Worm (Caenorhabditis elegans) whole organism, young adult: ENCODE data around the gene C25A8.5.

ENCODE experiments used
- C06A6.2 ChIP-seq: fragments of 200-800 bp; sonication (Bioruptor generic); conservative IDR thresholded peaks from 2 replicates; pipeline ENCODE4 v1.3.6; 2022; ENCODE audit warnings: missing genetic modification characterization, missing compliant biosample characterization
- F22D6.2 ChIP-seq: sonication (generic microtip); optimal IDR thresholded peaks from 2 replicates; lab custom pipeline; 2016; ENCODE audit warnings: mild to moderate bottlenecking, missing genetic modification characterization, missing compliant biosample characterization
- F57C9.4 ChIP-seq: sonication (generic microtip); optimal IDR thresholded peaks from 2 replicates; lab custom pipeline; 2017; ENCODE audit warnings: mild to moderate bottlenecking, missing genetic modification characterization, missing compliant biosample characterization
- K11D2.4 ChIP-seq: fragments of 200-800 bp; sonication (Bioruptor generic); IDR thresholded peaks from 2 replicates; pipeline ENCODE4 v1.3.6; 2022; ENCODE audit warnings: missing genetic modification reagents, missing genetic modification characterization, missing compliant biosample characterization
- T26A5.8 ChIP-seq: sonication (generic microtip); optimal IDR thresholded peaks from 2 replicates; lab custom pipeline; 2016; ENCODE audit warnings: missing genetic modification characterization, missing compliant biosample characterization
- Y53F4B.3 ChIP-seq: fragments of 200-800 bp; sonication (Bioruptor generic); IDR thresholded peaks from 2 replicates; pipeline ENCODE4 v1.3.6; 2022; ENCODE audit warnings: missing genetic modification reagents, missing genetic modification characterization, missing compliant biosample characterization
- Y95B8A.8 ChIP-seq: fragments of 200-800 bp; sonication (Bioruptor generic); IDR thresholded peaks from 2 replicates; pipeline ENCODE4 v1.3.6; 2022; ENCODE audit warnings: missing genetic modification reagents, missing genetic modification characterization, missing compliant biosample characterization
- akir-1 ChIP-seq: fragments of 200-800 bp; sonication (Bioruptor generic); optimal IDR thresholded peaks from 2 replicates; lab custom pipeline; 2018; ENCODE audit warnings: mild to moderate bottlenecking, missing genetic modification characterization, moderate library complexity, missing compliant biosample characterization
- ama-1 ChIP-seq, 3 experiments: fragments of 150-350 bp in 1 of 3; sonication (generic microtip) in 2 of 3; optimal IDR thresholded peaks; 2 replicates each; lab custom pipeline; 2014 to 2018; ENCODE audit warnings: missing biosample characterization in 2 of 3, missing genetic modification characterization in 2 of 3, missing genetic modification reagents in 2 of 3
- aptf-3 ChIP-seq: fragments of 200-800 bp; sonication (Bioruptor generic); IDR thresholded peaks from 2 replicates; pipeline ENCODE4 v1.3.6; 2022; ENCODE audit warnings: missing genetic modification characterization, missing compliant biosample characterization
- athp-1 ChIP-seq: sonication (generic microtip); optimal IDR thresholded peaks from 2 replicates; lab custom pipeline; 2017; ENCODE audit warnings: mild to moderate bottlenecking, missing genetic modification characterization, missing compliant biosample characterization
- attf-3 ChIP-seq: fragments of 200-800 bp; sonication (Bioruptor generic); conservative IDR thresholded peaks from 2 replicates; pipeline ENCODE4 v1.3.6; 2022; ENCODE audit warnings: missing genetic modification reagents, missing genetic modification characterization, missing compliant biosample characterization
- bed-2 ChIP-seq: fragments of 200-800 bp; sonication (Bioruptor generic); IDR thresholded peaks from 2 replicates; pipeline ENCODE4 v1.3.6; 2022; ENCODE audit warnings: missing genetic modification reagents, missing genetic modification characterization, missing compliant biosample characterization
- dox-1 ChIP-seq: fragments of 200-800 bp; sonication (Bioruptor generic); IDR thresholded peaks from 2 replicates; pipeline ENCODE4 v1.3.6; 2022; ENCODE audit warnings: missing genetic modification reagents, missing genetic modification characterization, missing compliant biosample characterization
- efl-1 ChIP-seq: fragments of 150-350 bp; optimal IDR thresholded peaks from 2 replicates; lab custom pipeline; 2014; ENCODE audit warnings: missing biosample characterization, missing genetic modification reagents, missing genetic modification characterization
- egl-18 ChIP-seq: fragments of 200-800 bp; sonication (Bioruptor generic); IDR thresholded peaks from 2 replicates; pipeline ENCODE4 v1.3.6; 2022; ENCODE audit warnings: missing genetic modification reagents, missing genetic modification characterization, missing compliant biosample characterization
- ekl-4 ChIP-seq: fragments of 200-800 bp; sonication (Bioruptor generic); IDR thresholded peaks from 2 replicates; pipeline ENCODE4 v1.3.6; 2022; ENCODE audit warnings: missing genetic modification reagents, missing genetic modification characterization, missing compliant biosample characterization
- hlh-26 ChIP-seq: fragments of 200-800 bp; sonication (Bioruptor generic); conservative IDR thresholded peaks from 2 replicates; pipeline ENCODE4 v1.3.6; 2022; ENCODE audit warnings: missing genetic modification reagents, missing genetic modification characterization, missing compliant biosample characterization
- hmg-1.2 ChIP-seq: fragments of 200-800 bp; sonication (Bioruptor generic); IDR thresholded peaks from 2 replicates; pipeline ENCODE4 v1.3.6; 2022; ENCODE audit warnings: missing genetic modification reagents, missing genetic modification characterization, missing compliant biosample characterization
- hmg-20 ChIP-seq: fragments of 200-800 bp; sonication (Bioruptor generic); IDR thresholded peaks from 2 replicates; pipeline ENCODE4 v1.3.6; 2022; ENCODE audit warnings: missing genetic modification reagents, missing genetic modification characterization, missing compliant biosample characterization
- let-607 ChIP-seq, 2 experiments: fragments of 200-800 bp in 1 of 2; sonication (Bioruptor generic) in 1 of 2; sonication (generic microtip) in 1 of 2; optimal IDR thresholded peaks; 2 replicates each; lab custom pipeline; 2016 to 2018; ENCODE audit warnings: mild to moderate bottlenecking in 2 of 2, missing compliant biosample characterization in 2 of 2, missing genetic modification characterization in 2 of 2, moderate library complexity in 2 of 2, missing genotype in 1 of 2
- lin-26 ChIP-seq: fragments of 200-800 bp; sonication (Bioruptor generic); IDR thresholded peaks from 2 replicates; pipeline ENCODE4 v1.3.6; 2022; ENCODE audit warnings: missing genetic modification reagents, missing genetic modification characterization, missing compliant biosample characterization
- lin-54 ChIP-seq: fragments of 200-800 bp; sonication (Bioruptor generic); optimal IDR thresholded peaks from 2 replicates; lab custom pipeline; 2018; ENCODE audit warnings: mild to moderate bottlenecking, missing genetic modification characterization, missing compliant biosample characterization
- mcd-1 ChIP-seq: fragments of 200-800 bp; sonication (Bioruptor generic); IDR thresholded peaks from 2 replicates; pipeline ENCODE4 v1.3.6; 2022; ENCODE audit warnings: missing genetic modification reagents, missing genetic modification characterization, missing compliant biosample characterization
- mxl-1 ChIP-seq: sonication (generic microtip); optimal IDR thresholded peaks from 2 replicates; lab custom pipeline; 2016; ENCODE audit warnings: missing genetic modification characterization, missing compliant biosample characterization
- nfya-1 ChIP-seq: sonication (generic microtip); optimal IDR thresholded peaks from 2 replicates; lab custom pipeline; 2017; ENCODE audit warnings: antibody characterized with exemption, missing compliant biosample characterization, missing genetic modification characterization, borderline replicate concordance; ENCODE audit not compliant: insufficient read depth
- nfyb-1 ChIP-seq: fragments of 200-800 bp; sonication (Bioruptor generic); IDR thresholded peaks from 2 replicates; pipeline ENCODE4 v1.3.6; 2022; ENCODE audit warnings: missing genetic modification reagents, missing genetic modification characterization, missing compliant biosample characterization
- nhr-27 ChIP-seq: fragments of 200-800 bp; sonication (Bioruptor generic); optimal IDR thresholded peaks from 2 replicates; lab custom pipeline; 2018; ENCODE audit warnings: mild to moderate bottlenecking, missing genetic modification characterization, moderate library complexity, missing compliant biosample characterization
- rcor-1 ChIP-seq: fragments of 200-800 bp; sonication (Bioruptor generic); IDR thresholded peaks from 2 replicates; pipeline ENCODE4 v1.3.6; 2022; ENCODE audit warnings: missing genetic modification reagents, missing genetic modification characterization, missing compliant biosample characterization
- snpc-1.3 ChIP-seq: sonication (generic microtip); optimal IDR thresholded peaks from 2 replicates; lab custom pipeline; 2017; ENCODE audit warnings: missing genetic modification characterization, mild to moderate bottlenecking, missing compliant biosample characterization, antibody characterized with exemption, moderate library complexity, missing genotype, missing genetic modification reagents; ENCODE audit not compliant: insufficient read depth
- tbx-9 ChIP-seq: sonication (generic microtip); optimal IDR thresholded peaks from 2 replicates; lab custom pipeline; 2016; ENCODE audit warnings: borderline replicate concordance, missing genetic modification characterization, inconsistent platforms, missing compliant biosample characterization
- ztf-26 ChIP-seq: sonication (generic microtip); optimal IDR thresholded peaks from 2 replicates; lab custom pipeline; 2017; ENCODE audit warnings: missing genetic modification characterization, missing compliant biosample characterization
- ztf-3 ChIP-seq: fragments of 200-800 bp; sonication (Bioruptor generic); optimal IDR thresholded peaks from 2 replicates; lab custom pipeline; 2018; ENCODE audit warnings: mild to moderate bottlenecking, missing genetic modification characterization, missing compliant biosample characterization
- ztf-6 ChIP-seq: fragments of 200-800 bp; sonication (Bioruptor generic); IDR thresholded peaks from 2 replicates; pipeline ENCODE4 v1.3.6; 2022; ENCODE audit warnings: missing genetic modification reagents, missing genetic modification characterization, missing compliant biosample characterization

C25A8.5 gene

ce11 chrIV:6965192-6965591 is 34.1 kb upstream of the C25A8.5 start, which contains the start of gene ZK381.2:
ZK381.2 (plus strand) TSS chrIV:6965492.
- TF ChIP-seq hmg-20 (GFP tag; lab: Robert Waterston, UW) (no peak), rcor-1 (GFP tag; lab: Robert Waterston, UW) (no peak), F57C9.4 (tag; lab: Kevin White, UChicago) (no peak), T26A5.8 (tag; lab: Kevin White, UChicago) (no peak), lin-54 (no peak), ztf-3 (no peak), nhr-27 (tag; lab: Kevin White, UChicago) (no peak), egl-18 (GFP tag; lab: Robert Waterston, UW) (no peak), ekl-4 (GFP tag; lab: Robert Waterston, UW) (no peak), dox-1 (GFP tag; lab: Robert Waterston, UW) (no peak), K11D2.4 (GFP tag; lab: Robert Waterston, UW) (no peak), Y53F4B.3 (no peak), mcd-1 (no peak), hlh-26 (GFP tag; lab: Robert Waterston, UW) (no peak), Y95B8A.8 (GFP tag; lab: Robert Waterston, UW) (no peak), nfya-1 (tag; lab: Kevin White, UChicago) (no peak), nfyb-1 (GFP tag; lab: Robert Waterston, UW) (no peak), snpc-1.3 (tag; lab: Kevin White, UChicago) (no peak)

DNA sequence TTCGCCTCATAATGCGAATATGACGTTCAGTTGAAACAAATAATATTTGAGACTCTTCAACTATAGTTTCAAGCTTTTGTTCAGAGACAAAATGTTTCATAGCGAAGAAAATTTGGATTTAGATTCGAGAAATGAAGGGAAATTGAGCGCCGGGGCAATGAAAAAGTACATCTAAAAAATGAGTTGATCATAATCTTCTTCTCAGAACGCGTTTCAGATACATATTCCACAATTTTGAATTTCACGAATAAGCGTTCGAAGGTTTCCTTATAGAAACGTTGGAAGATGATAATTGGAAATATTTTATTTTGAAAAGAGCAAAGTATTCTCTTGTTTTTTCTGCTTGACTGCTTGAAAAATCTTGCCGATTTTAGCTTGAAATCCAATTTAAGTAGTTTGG is 29.0 kb upstream of the C25A8.5 start, which contains the start of gene ZK381.8:
Gene ZK381.8, minus strand, starts transcription at position 101 of the 400 bp plus-strand sequence.
- TF ChIP-seq C06A6.2 (GFP tag; lab: Robert Waterston, UW) (no peak), athp-1 (tag; lab: Kevin White, UChicago) (no peak), aptf-3 (no peak), F22D6.2 (tag; lab: Kevin White, UChicago) (no peak), let-607 (tag; optimal IDR thresholded peaks at IDR 0.05; lab: Kevin White, UChicago) (no peak), bed-2 (no peak), ztf-6 (no peak), F57C9.4 (tag; lab: Kevin White, UChicago) (no peak), attf-3 (no peak), ekl-4 (GFP tag; lab: Robert Waterston, UW) (no peak), hlh-26 (GFP tag; lab: Robert Waterston, UW) (no peak), akir-1 (GFP tag; lab: Kevin White, UChicago) (no peak)

DNA sequence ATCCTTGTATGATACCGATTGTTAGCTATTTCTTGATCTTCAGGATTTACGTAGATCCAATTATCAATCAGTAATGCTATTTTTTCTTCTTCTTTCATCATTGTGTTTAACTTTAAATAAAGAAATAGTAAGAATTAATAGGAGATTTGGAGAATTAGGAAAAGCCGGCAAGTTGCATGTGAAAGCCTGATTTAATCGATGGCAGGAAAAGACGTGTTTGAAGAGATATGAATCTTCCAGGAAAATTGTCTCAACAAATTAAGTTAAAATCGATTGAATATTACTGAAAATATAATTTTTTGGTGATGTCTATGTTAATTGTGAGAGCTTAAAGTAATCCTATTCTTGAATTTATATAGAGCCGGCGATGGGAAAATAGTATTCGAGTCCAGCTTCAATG is 28.1 kb upstream of the C25A8.5 start, which contains the start of gene ZK381.62:
Gene ZK381.62, minus strand, starts transcription at position 101 of the 400 bp plus-strand sequence.
- TF ChIP-seq hmg-1.2 (GFP tag; lab: Robert Waterston, UW), result no peak

ce11 chrIV:6972427-6972826 is 26.9 kb upstream of the C25A8.5 start, which contains the start of gene nhr-249:
nhr-249 (minus strand) TSS chrIV:6972527.
- TF ChIP-seq mxl-1 (tag; lab: Kevin White, UChicago), result no peak
- peak; percentile 22 for TF ChIP-seq efl-1
- TF ChIP-seq ztf-26 (tag; lab: Kevin White, UChicago), result no peak
- TF ChIP-seq lin-26, result no peak
- TF ChIP-seq ama-1 (optimal IDR thresholded peaks at IDR 0.05; lab: Kevin White, UChicago), result no peak
- no peak for TF ChIP-seq ama-1 (GFP tag; optimal IDR thresholded peaks at IDR 0.05; lab: Kevin White, UChicago)
- TF ChIP-seq tbx-9, result no peak
